Worm (Caenorhabditis elegans) whole organism, L4/young adult: ENCODE data around the gene F42D1.4.

Source experiments
- W03F9.2 ChIP-seq: fragments of 150-350 bp; optimal IDR thresholded peaks from 2 replicates; lab custom pipeline; 2014; ENCODE audit warnings: missing biosample characterization, missing genetic modification characterization
- dao-5 ChIP-seq: sonication (generic microtip); optimal IDR thresholded peaks from 2 replicates; lab custom pipeline; 2016; ENCODE audit warnings: missing genotype, missing genetic modification characterization, moderate library complexity, missing compliant biosample characterization
- him-1 ChIP-seq: sonication (generic microtip); optimal IDR thresholded peaks from 2 replicates; lab custom pipeline; 2016; ENCODE audit warnings: missing genotype, missing genetic modification reagents, missing genetic modification characterization, missing compliant biosample characterization

The F42D1.4 gene

ce11 chrX:14809905-14810304 lies 2.9 kb downstream of the F42D1.4 start:
- TF ChIP-seq him-1 (tag; lab: Kevin White, UChicago) (no peak), dao-5 (tag; lab: Kevin White, UChicago) (no peak), W03F9.2 (tag; lab: Kevin White, UChicago) (no peak)

ce11 chrX:14810718-14811117 lies 3.7 kb downstream of the F42D1.4 start, which contains the start of gene atf-4:
TSS of gene atf-4 (minus strand) at chrX:14810810.
- peak; percentile 43 for TF ChIP-seq W03F9.2 (tag; lab: Kevin White, UChicago)
- no peak for TF ChIP-seq him-1 (tag; lab: Kevin White, UChicago)
- TF ChIP-seq dao-5 (tag; lab: Kevin White, UChicago), result no peak

ce11 chrX:14812061-14812460 lies 5.0 kb downstream of the F42D1.4 start, which contains the start of gene T04C10.3:
TSS of gene T04C10.3 (plus strand) at chrX:14812361.
- TF ChIP-seq W03F9.2 (tag; lab: Kevin White, UChicago) (no peak), dao-5 (tag; lab: Kevin White, UChicago) (no peak), him-1 (tag; lab: Kevin White, UChicago) (no peak)

- TF ChIP-seq W03F9.2 (tag; lab: Kevin White, UChicago) (peak; percentile 79), him-1 (tag; lab: Kevin White, UChicago) (peak; percentile 62), dao-5 (tag; lab: Kevin White, UChicago) (no peak)
Observed at ce11 chrX:14813398-14813797, 6.4 kb downstream of the F42D1.4 start.

- TF ChIP-seq dao-5 (tag; lab: Kevin White, UChicago), result no peak
- TF ChIP-seq W03F9.2 (tag; lab: Kevin White, UChicago), result no peak
- peak; percentile 25 for TF ChIP-seq him-1 (tag; lab: Kevin White, UChicago)
Observed at ce11 chrX:14815412-14815811, 8.4 kb downstream of the F42D1.4 start.

ce11 chrX:14816717-14817116 lies 9.7 kb downstream of the F42D1.4 start:
- TF ChIP-seq him-1 (tag; lab: Kevin White, UChicago), result no peak
- no peak for TF ChIP-seq dao-5 (tag; lab: Kevin White, UChicago)
- no peak for TF ChIP-seq W03F9.2 (tag; lab: Kevin White, UChicago)

- TF ChIP-seq dao-5 (tag; lab: Kevin White, UChicago), result peak; percentile 47
- TF ChIP-seq W03F9.2 (tag; lab: Kevin White, UChicago), result peak; percentile 63
- peak; percentile 91 for TF ChIP-seq him-1 (tag; lab: Kevin White, UChicago)
Observed at ce11 chrX:14818464-14819259, 11.6 kb downstream of the F42D1.4 start, which contains the start of gene epn-1. TSS of gene epn-1 (minus strand) at chrX:14818514.

- TF ChIP-seq dao-5 (tag; lab: Kevin White, UChicago) (no peak), W03F9.2 (tag; lab: Kevin White, UChicago) (no peak)
Observed at ce11 chrX:14819495-14819894, 12.5 kb downstream of the F42D1.4 start.

ce11 chrX:14824490-14825050 lies 17.5 kb downstream of the F42D1.4 start, which contains the start of gene mbk-1:
TSS of gene mbk-1 (minus strand) at chrX:14824540.
- TF ChIP-seq him-1 (tag; lab: Kevin White, UChicago) (peak; percentile 43), W03F9.2 (tag; lab: Kevin White, UChicago) (peak; percentile 71), dao-5 (tag; lab: Kevin White, UChicago) (no peak)

ce11 chrX:14828766-14829165 lies 21.7 kb downstream of the F42D1.4 start:
- TF ChIP-seq dao-5 (tag; lab: Kevin White, UChicago), result no peak
- no peak for TF ChIP-seq W03F9.2 (tag; lab: Kevin White, UChicago)
- no peak for TF ChIP-seq him-1 (tag; lab: Kevin White, UChicago)

ce11 chrX:14831531-14831930 lies 24.5 kb downstream of the F42D1.4 start, which contains the start of gene dpf-2:
TSS of gene dpf-2 (plus strand) at chrX:14831831.
- no peak for TF ChIP-seq dao-5 (tag; lab: Kevin White, UChicago)
- TF ChIP-seq W03F9.2 (tag; lab: Kevin White, UChicago), result no peak
- no peak for TF ChIP-seq him-1 (tag; lab: Kevin White, UChicago)

ce11 chrX:14838339-14838738 lies 31.3 kb downstream of the F42D1.4 start:
- TF ChIP-seq him-1 (tag; lab: Kevin White, UChicago), result no peak
- no peak for TF ChIP-seq dao-5 (tag; lab: Kevin White, UChicago)

ce11 chrX:14841030-14841429 lies 34.0 kb downstream of the F42D1.4 start:
- TF ChIP-seq dao-5 (tag; lab: Kevin White, UChicago) (no peak), W03F9.2 (tag; lab: Kevin White, UChicago) (peak; percentile 78), him-1 (tag; lab: Kevin White, UChicago) (peak; percentile 85)
